Fruit fly (Drosophila melanogaster): ENCODE measurements around the gene CG11755.

The CG11755 gene

DNA sequence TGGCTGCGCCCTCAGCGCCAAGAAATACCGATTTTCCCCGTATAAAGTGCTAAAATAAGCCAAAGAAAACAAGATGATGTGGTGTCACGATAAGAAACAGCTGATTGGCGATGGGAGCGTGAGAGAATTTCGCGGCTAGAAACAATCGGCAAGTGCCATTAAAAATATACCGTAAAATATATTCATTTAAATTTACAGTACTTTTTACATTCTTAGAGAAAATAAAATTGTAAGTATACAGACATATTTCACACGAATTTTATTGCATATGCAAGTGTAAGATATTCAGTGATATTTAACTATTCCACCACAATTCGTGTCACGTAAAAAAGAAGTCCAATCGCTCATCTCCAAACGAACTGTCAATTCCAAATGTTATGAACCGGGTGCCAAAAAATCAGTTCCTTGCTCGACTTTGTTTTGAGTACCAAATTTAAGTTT lies at the start of gene CG11755, which contains the start of the genes Unc50 and CG8043 (continued):
- TF ChIP-seq tx (GFP tag; optimal IDR thresholded peaks at IDR 0.05), result peak; percentile 53
- TF ChIP-seq Nf-YA (GFP tag; IDR thresholded peaks at IDR 0.05), result no peak
- TF ChIP-seq ems (GFP tag; optimal IDR thresholded peaks at IDR 0.05), result peak; percentile 47
- TF ChIP-seq tgo (GFP tag; IDR thresholded peaks at IDR 0.05), result peak; percentile 76
- TF ChIP-seq sob (GFP tag; IDR thresholded peaks at IDR 0.05), result peak; percentile 81
- peak; percentile 22 for TF ChIP-seq schlank (tag; optimal IDR thresholded peaks at IDR 0.05)
- peak; percentile 96 for TF ChIP-seq CG15514 (GFP tag; optimal IDR thresholded peaks at IDR 0.05)
- TF ChIP-seq trh (GFP tag; optimal IDR thresholded peaks at IDR 0.05), result peak; percentile 19
- TF ChIP-seq CG1024 (GFP tag; IDR thresholded peaks at IDR 0.05), result peak; percentile 34; the same call in 1 of the 2 replicates
- TF ChIP-seq ind (GFP tag; optimal IDR thresholded peaks at IDR 0.05), result peak; percentile 83
- TF ChIP-seq CG14860 (GFP tag; IDR thresholded peaks at IDR 0.05; ENCODE audit: partially characterized antibody), result peak; percentile 97
- peak; percentile 58 for TF ChIP-seq Lhr (GFP tag; optimal IDR thresholded peaks at IDR 0.05)
- no peak for TF ChIP-seq stc (GFP tag; IDR thresholded peaks at IDR 0.05)
- TF ChIP-seq Ptx1 (GFP tag; IDR thresholded peaks at IDR 0.05), result peak; percentile 75
- peak; percentile 92 for TF ChIP-seq nmo (GFP tag; optimal IDR thresholded peaks at IDR 0.05)
- TF ChIP-seq unc-4 (GFP tag; IDR thresholded peaks at IDR 0.05; ENCODE audit: partially characterized antibody), result peak; percentile 98
- peak; percentile 75 for TF ChIP-seq CG14667 (GFP tag; IDR thresholded peaks at IDR 0.05)
- TF ChIP-seq CG14710 (tag; optimal IDR thresholded peaks at IDR 0.05), result peak; percentile 89
- no peak for TF ChIP-seq br (optimal IDR thresholded peaks at IDR 0.05)
- peak; percentile 77 for TF ChIP-seq CG12155 (GFP tag; optimal IDR thresholded peaks at IDR 0.05)
- TF ChIP-seq CG1832 (GFP tag; optimal IDR thresholded peaks at IDR 0.05), result no peak
- peak; percentile 30 for TF ChIP-seq CG31388 (GFP tag; optimal IDR thresholded peaks at IDR 0.05)
- TF ChIP-seq sima (GFP tag; optimal IDR thresholded peaks at IDR 0.05), result no peak
- peak; percentile 83 for TF ChIP-seq Abd-B (GFP tag; optimal IDR thresholded peaks at IDR 0.05)
- TF ChIP-seq nerfin-2 (GFP tag; IDR thresholded peaks at IDR 0.05; ENCODE audit: partially characterized antibody), result peak; percentile 88
- peak; percentile 79 for TF ChIP-seq CG33557 (GFP tag; optimal IDR thresholded peaks at IDR 0.05)
- TF ChIP-seq dpn (GFP tag; optimal IDR thresholded peaks at IDR 0.05), result peak; percentile 78 to 84
- TF ChIP-seq dmrt11E (tag; optimal IDR thresholded peaks at IDR 0.05), result peak; percentile 77
- peak; percentile 22 for TF ChIP-seq CG12236 (GFP tag; optimal IDR thresholded peaks at IDR 0.05)
- no peak for TF ChIP-seq ro (GFP tag; IDR thresholded peaks at IDR 0.05)
- peak; percentile 53; the same call in 1 of the 2 replicates for TF ChIP-seq danr (GFP tag; IDR thresholded peaks at IDR 0.05)
- TF ChIP-seq CG2199 (GFP tag; IDR thresholded peaks at IDR 0.05), result no peak
- TF ChIP-seq sr (GFP tag; IDR thresholded peaks at IDR 0.05), result no peak
- peak; percentile 33 for TF ChIP-seq CHES-1-like (GFP tag; optimal IDR thresholded peaks at IDR 0.05)
- TF ChIP-seq dan (GFP tag; IDR thresholded peaks at IDR 0.05), result no peak
- TF ChIP-seq Dref (GFP tag; IDR thresholded peaks at IDR 0.05), result peak; percentile 36; the same call in 1 of the 2 replicates
- no peak for TF ChIP-seq gce (GFP tag; IDR thresholded peaks at IDR 0.05)
- peak; percentile 30 for TF ChIP-seq CG7271 (tag; optimal IDR thresholded peaks at IDR 0.05)
- peak; percentile 87 for TF ChIP-seq Rfx (GFP tag; IDR thresholded peaks at IDR 0.05)
- no peak for TF ChIP-seq CG8359 (GFP tag; optimal IDR thresholded peaks at IDR 0.05; ENCODE audit: borderline replicate concordance)
- TF ChIP-seq trem (tag; optimal IDR thresholded peaks at IDR 0.05), result peak; percentile 94
- peak; percentile 74; the same call in 1 of the 2 replicates for TF ChIP-seq klu (GFP tag; IDR thresholded peaks at IDR 0.05)
- peak; percentile 20 for TF ChIP-seq CG7928 (GFP tag; optimal IDR thresholded peaks at IDR 0.05)
- no peak for TF ChIP-seq CG12071 (GFP tag; optimal IDR thresholded peaks at IDR 0.05)
- no peak for TF ChIP-seq CG15479 (GFP tag; optimal IDR thresholded peaks at IDR 0.05)
- no peak; the same call in 2 of the 3 replicates for TF ChIP-seq CG3726 (GFP tag; IDR thresholded peaks at IDR 0.05)
- TF ChIP-seq CG6175 (GFP tag; IDR thresholded peaks at IDR 0.05), result no peak
- TF ChIP-seq CG17829 (tag; optimal IDR thresholded peaks at IDR 0.05), result peak; percentile 83
- peak; percentile 82 for TF ChIP-seq CG8924 (tag; optimal IDR thresholded peaks at IDR 0.05)
- TF ChIP-seq Antp (GFP tag; optimal IDR thresholded peaks at IDR 0.05), result peak; percentile 53
- peak in 1 of 2 experiments; percentile 28 for TF ChIP-seq Hr78 (GFP tag; optimal IDR thresholded peaks at IDR 0.05)

Data from whole organism, embryonic.